Fruit fly (Drosophila melanogaster) whole organism, wandering third instar larva: ENCODE measurements around the gene cpb.

Experiments
- Abd-B ChIP-seq: fragments of >200 bp; optimal IDR thresholded peaks from 2 replicates; lab custom pipeline; 2017; ENCODE audit warnings: missing biosample characterization, missing genetic modification characterization
- CG32264 ChIP-seq: fragments of 200-800 bp; sonication (Bioruptor generic); optimal IDR thresholded peaks from 2 replicates; lab custom pipeline; 2016; ENCODE audit warnings: missing biosample characterization, missing genetic modification characterization
- CrebA ChIP-seq: fragments of 200-800 bp; sonication (Bioruptor generic); optimal IDR thresholded peaks from 2 replicates; lab custom pipeline; 2016; ENCODE audit warnings: missing biosample characterization, mild to moderate bottlenecking, missing genetic modification characterization, borderline replicate concordance
- Dfd ChIP-seq: fragments of >200 bp; optimal IDR thresholded peaks from 2 replicates; lab custom pipeline; 2017; ENCODE audit warnings: missing biosample characterization, missing genetic modification characterization
- Dif ChIP-seq: fragments of 200-275, 200-300 bp; sonication (Bioruptor generic); optimal IDR thresholded peaks from 2 replicates; lab custom pipeline; 2018; ENCODE audit warnings: missing biosample characterization, missing genetic modification characterization; ENCODE audit not compliant: partially characterized antibody
- GATAd ChIP-seq: sonication (Bioruptor generic); optimal IDR thresholded peaks from 2 replicates; lab custom pipeline; 2016; ENCODE audit warnings: missing biosample characterization, missing genetic modification characterization
- HLH106 ChIP-seq: fragments of 200-800 bp; optimal IDR thresholded peaks from 3 replicates; lab custom pipeline; 2019; ENCODE audit warnings: missing biosample characterization, mild to moderate bottlenecking, missing genetic modification characterization, moderate library complexity
- Hnf4 ChIP-seq: fragments of 200-800 bp; sonication (Bioruptor generic); optimal IDR thresholded peaks from 2 replicates; lab custom pipeline; 2016; ENCODE audit warnings: missing biosample characterization, mild to moderate bottlenecking, missing genetic modification characterization
- Hr83 ChIP-seq: fragments of 200-300 bp; sonication (Bioruptor generic); optimal IDR thresholded peaks from 2 replicates; lab custom pipeline; 2016; ENCODE audit warnings: missing biosample characterization, mild to moderate bottlenecking, missing genetic modification characterization, moderate library complexity; ENCODE audit not compliant: poor library complexity, severe bottlenecking
- Jra ChIP-seq: sonication (Bioruptor generic); optimal IDR thresholded peaks from 2 replicates; lab custom pipeline; 2016; ENCODE audit warnings: missing biosample characterization, missing genetic modification characterization
- Mio ChIP-seq: sonication (Bioruptor generic); optimal IDR thresholded peaks from 2 replicates; lab custom pipeline; 2016; ENCODE audit warnings: missing biosample characterization, missing genetic modification characterization
- Myc ChIP-seq: fragments of >200 bp; optimal IDR thresholded peaks from 2 replicates; lab custom pipeline; 2017
- N ChIP-seq: fragments of >200 bp; optimal IDR thresholded peaks from 2 replicates; lab custom pipeline; 2018; ENCODE audit warnings: missing biosample characterization, missing external identifiers, missing genetic modification characterization
- OdsH ChIP-seq: fragments of 200-800 bp; sonication (Bioruptor generic); optimal IDR thresholded peaks from 2 replicates; lab custom pipeline; 2016; ENCODE audit warnings: missing biosample characterization, mild to moderate bottlenecking, missing genetic modification characterization
- Rel ChIP-seq, 2 experiments: fragments of 200-800 bp; sonication (Bioruptor generic) in 1 of 2; optimal IDR thresholded peaks; 2 replicates in 1 of 2; 3 replicates in 1 of 2; lab custom pipeline; 2016 to 2019; ENCODE audit warnings: mild to moderate bottlenecking in 2 of 2, missing biosample characterization in 2 of 2, missing genetic modification characterization in 2 of 2, moderate library complexity in 1 of 2
- Sp1 ChIP-seq: fragments of 200-800 bp; sonication (Bioruptor generic); optimal IDR thresholded peaks from 3 replicates; lab custom pipeline; 2019; ENCODE audit warnings: missing biosample characterization, mild to moderate bottlenecking, missing genetic modification characterization, moderate library complexity
- br ChIP-seq: fragments of 200-800 bp; sonication (Bioruptor generic); optimal IDR thresholded peaks from 2 replicates; lab custom pipeline; 2016; ENCODE audit warnings: missing biosample characterization, missing genetic modification characterization
- brk ChIP-seq: fragments of 200-800 bp; sonication (Bioruptor generic); optimal IDR thresholded peaks from 2 replicates; lab custom pipeline; 2016; ENCODE audit warnings: missing biosample characterization, mild to moderate bottlenecking, missing genetic modification characterization
- dl ChIP-seq, 2 experiments: fragments of 175-275, 200-275 bp in 1 of 2; fragments of 200-275 bp in 1 of 2; sonication (Bioruptor generic); optimal IDR thresholded peaks; lab custom pipeline; 2018; ENCODE audit warnings: mild to moderate bottlenecking in 2 of 2, missing biosample characterization in 2 of 2, missing genetic modification characterization in 2 of 2, moderate library complexity in 2 of 2; ENCODE audit not compliant: partially characterized antibody in 2 of 2, insufficient read depth in 1 of 2
- dmrt93B ChIP-seq: fragments of 200-800 bp; sonication (Bioruptor generic); optimal IDR thresholded peaks from 2 replicates; lab custom pipeline; 2018; ENCODE audit warnings: missing biosample characterization, mild to moderate bottlenecking, missing genetic modification characterization
- dsf ChIP-seq: sonication (Bioruptor generic); optimal IDR thresholded peaks from 2 replicates; lab custom pipeline; 2016; ENCODE audit warnings: missing biosample characterization, missing genetic modification characterization, borderline replicate concordance
- ey ChIP-seq: fragments of 200-800 bp; sonication (Bioruptor generic); optimal IDR thresholded peaks from 2 replicates; lab custom pipeline; 2016; ENCODE audit warnings: missing biosample characterization, missing genetic modification characterization
- foxo ChIP-seq, 2 experiments: fragments of 200-800 bp; sonication (Bioruptor generic); optimal IDR thresholded peaks; 2 replicates in 1 of 2; 3 replicates in 1 of 2; lab custom pipeline; 2016 to 2017; ENCODE audit warnings: missing biosample characterization in 2 of 2, missing genetic modification characterization in 2 of 2
- fru ChIP-seq: fragments of 200-800 bp; sonication (Bioruptor generic); optimal IDR thresholded peaks from 3 replicates; lab custom pipeline; 2016; ENCODE audit warnings: missing biosample characterization, mild to moderate bottlenecking, missing genetic modification characterization
- h ChIP-seq: fragments of 200-800 bp; sonication (Bioruptor generic); optimal IDR thresholded peaks from 3 replicates; lab custom pipeline; 2016; ENCODE audit warnings: missing biosample characterization, mild to moderate bottlenecking, missing genetic modification characterization
- jim ChIP-seq: fragments of 175-275, 200-325 bp; sonication (Bioruptor generic); optimal IDR thresholded peaks from 2 replicates; lab custom pipeline; 2016; ENCODE audit warnings: missing biosample characterization, mild to moderate bottlenecking, missing genetic modification characterization
- lola ChIP-seq: fragments of >200 bp; optimal IDR thresholded peaks from 2 replicates; lab custom pipeline; 2017; ENCODE audit warnings: missing biosample characterization, missing genetic modification characterization
- psq ChIP-seq: fragments of 200-800 bp; sonication (Bioruptor generic); optimal IDR thresholded peaks from 3 replicates; lab custom pipeline; 2017; ENCODE audit warnings: missing biosample characterization, mild to moderate bottlenecking, missing genetic modification characterization, moderate library complexity
- rgr ChIP-seq: fragments of 200-800 bp; sonication (Bioruptor generic); optimal IDR thresholded peaks from 3 replicates; lab custom pipeline; 2016; ENCODE audit warnings: missing biosample characterization, mild to moderate bottlenecking, missing genetic modification characterization
- sv ChIP-seq: fragments of 200-800 bp; sonication (Bioruptor generic); optimal IDR thresholded peaks from 3 replicates; lab custom pipeline; 2016; ENCODE audit warnings: missing biosample characterization, missing genetic modification characterization
- tai ChIP-seq: sonication (Bioruptor generic); optimal IDR thresholded peaks from 2 replicates; lab custom pipeline; 2016; ENCODE audit warnings: missing biosample characterization, missing genetic modification characterization
- usp ChIP-seq: fragments of >200 bp; optimal IDR thresholded peaks from 2 replicates; lab custom pipeline; 2017; ENCODE audit warnings: missing biosample characterization, missing genetic modification characterization
- woc ChIP-seq: sonication (Bioruptor generic); optimal IDR thresholded peaks from 2 replicates; lab custom pipeline; 2016; ENCODE audit warnings: missing biosample characterization, mild to moderate bottlenecking, missing genetic modification characterization

The cpb gene

DNA sequence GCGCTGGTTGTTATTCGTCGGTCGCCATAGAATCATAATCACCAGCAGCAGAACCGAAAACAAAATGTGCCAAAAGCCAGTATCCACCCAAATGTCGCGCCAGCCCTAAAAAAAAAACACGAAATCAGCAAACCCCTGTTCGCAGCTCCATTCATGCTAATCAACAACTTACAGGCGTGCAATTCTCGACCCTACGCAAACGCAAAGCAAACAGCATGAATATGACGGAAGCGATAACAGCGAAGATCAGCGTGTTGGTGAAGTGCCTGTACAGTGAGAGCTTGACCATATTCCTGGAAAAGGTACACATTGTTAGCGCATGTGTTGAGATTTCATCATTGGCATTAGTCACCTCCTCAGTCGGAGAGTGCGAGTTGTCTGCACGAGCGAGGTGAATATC is 3.4 kb downstream of the cpb start:
- TF ChIP-seq Dfd (no peak), GATAd (GFP tag; lab: Kevin White, UChicago) (no peak), Sp1 (no peak), woc (GFP tag; lab: Kevin White, UChicago) (no peak), CG32264 (GFP tag; lab: Kevin White, UChicago) (no peak), dsf (GFP tag; lab: Kevin White, UChicago) (no peak), fru (GFP tag; lab: Kevin White, UChicago) (no peak), Hr83 (no peak), tai (GFP tag; lab: Kevin White, UChicago) (no peak), N (no peak), br (GFP tag; lab: Kevin White, UChicago) (no peak), Jra (no peak), Abd-B (no peak), usp (GFP tag; lab: Kevin White, UChicago) (no peak), Myc (lab: Kevin White, UChicago) (no peak), lola (GFP tag; lab: Kevin White, UChicago) (no peak), h (GFP tag; lab: Kevin White, UChicago) (no peak)
- TF ChIP-seq, all 38 proteins: peak for 0

DNA sequence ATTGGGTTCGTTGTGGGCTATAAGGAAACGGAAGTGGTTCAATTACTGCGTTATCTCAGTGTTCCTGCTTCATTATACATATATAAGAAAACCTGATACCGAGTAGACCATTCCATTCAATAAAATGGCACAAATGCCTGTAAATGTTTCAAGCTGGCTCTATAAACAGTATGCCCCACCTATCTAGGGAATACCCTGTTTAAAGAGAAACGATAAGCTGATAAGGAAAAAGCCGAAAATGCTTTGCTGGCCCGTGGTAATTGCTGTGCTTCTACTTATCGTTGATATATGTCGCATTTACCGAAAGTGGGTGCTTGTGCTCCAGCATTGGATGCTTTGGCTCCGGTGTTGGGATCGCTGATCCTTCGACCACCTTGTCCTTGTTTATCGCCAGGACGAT is 4.6 kb downstream of the cpb start:
- TF ChIP-seq fru (GFP tag; lab: Kevin White, UChicago) (peak; percentile 21), jim (GFP tag; lab: Kevin White, UChicago) (no peak), Dif (GFP tag; lab: Kevin White, UChicago) (no peak), Myc (lab: Kevin White, UChicago) (no peak), psq (no peak), foxo (GFP tag; optimal IDR thresholded peaks at IDR 0.05; lab: Kevin White, UChicago) (peak in 1 of 2 experiments; percentile 7), usp (GFP tag; lab: Kevin White, UChicago) (no peak), Rel (GFP tag; optimal IDR thresholded peaks at IDR 0.05; lab: Kevin White, UChicago) (no peak), Rel (tag; optimal IDR thresholded peaks at IDR 0.05; lab: Kevin White, UChicago) (peak; percentile 77), brk (no peak), Jra (no peak), tai (GFP tag; lab: Kevin White, UChicago) (no peak), Hr83 (no peak), dmrt93B (GFP tag; lab: Kevin White, UChicago) (no peak), rgr (GFP tag; lab: Kevin White, UChicago) (no peak), sv (GFP tag; lab: Kevin White, UChicago) (no peak), woc (GFP tag; lab: Kevin White, UChicago) (no peak), dl (GFP tag; optimal IDR thresholded peaks at IDR 0.05; lab: Kevin White, UChicago; ENCODE audit: insufficient read depth in 1 of 2, partially characterized antibody in 2 of 2) (no peak), Dfd (no peak), h (GFP tag; lab: Kevin White, UChicago) (peak; percentile 32), ey (no peak)

DNA sequence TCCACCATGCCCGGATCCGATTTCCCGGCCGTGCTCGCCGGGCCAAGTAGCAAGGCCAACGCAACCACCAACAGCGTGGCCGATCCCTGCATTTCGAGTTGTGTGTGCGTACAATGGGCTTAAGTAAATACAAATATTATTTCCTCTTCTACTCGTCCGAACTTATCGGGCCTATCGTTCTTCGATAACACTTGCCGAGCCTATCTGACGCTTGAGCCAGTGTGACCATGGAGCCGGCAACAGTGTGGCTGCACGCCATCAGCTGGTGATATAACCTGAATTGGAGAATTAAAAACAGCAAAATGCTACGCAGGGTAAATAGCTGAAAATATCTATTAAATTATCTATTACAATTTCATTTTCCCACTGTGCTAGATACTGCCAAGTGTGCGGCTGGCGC is 5.5 kb downstream of the cpb start, which contains the start of the genes CG17660 and mRpL48:
Gene CG17660, minus strand, starts transcription at position 198 of the 400 bp plus-strand sequence.
Gene mRpL48, plus strand, starts transcription at position 239 of the 400 bp plus-strand sequence.
- no peak for TF ChIP-seq Hr83
- TF ChIP-seq Myc (lab: Kevin White, UChicago) = no peak
- no peak for TF ChIP-seq jim (GFP tag; lab: Kevin White, UChicago)
- no peak for TF ChIP-seq HLH106 (tag; lab: Kevin White, UChicago)
- peak; percentile 27 for TF ChIP-seq rgr (GFP tag; lab: Kevin White, UChicago)
- TF ChIP-seq sv (GFP tag; lab: Kevin White, UChicago) = no peak
- TF ChIP-seq Rel (GFP tag; optimal IDR thresholded peaks at IDR 0.05; lab: Kevin White, UChicago) = no peak
- peak; percentile 44 for TF ChIP-seq Rel (tag; optimal IDR thresholded peaks at IDR 0.05; lab: Kevin White, UChicago)
- TF ChIP-seq brk = no peak
- TF ChIP-seq dmrt93B (GFP tag; lab: Kevin White, UChicago) = no peak
- TF ChIP-seq Hnf4 (GFP tag; lab: Kevin White, UChicago) = no peak
- TF ChIP-seq ey = no peak
- TF ChIP-seq OdsH (GFP tag; lab: Kevin White, UChicago) = no peak
- peak; percentile 7 for TF ChIP-seq br (GFP tag; lab: Kevin White, UChicago)
- no peak for TF ChIP-seq Mio (GFP tag; lab: Kevin White, UChicago)
- no peak for TF ChIP-seq CrebA (GFP tag; lab: Kevin White, UChicago)
- TF ChIP-seq lola (GFP tag; lab: Kevin White, UChicago) = no peak
- peak; percentile 29 for TF ChIP-seq h (GFP tag; lab: Kevin White, UChicago)
- no peak for TF ChIP-seq dsf (GFP tag; lab: Kevin White, UChicago)
- TF ChIP-seq Sp1 = peak; percentile 6
